Worm (Caenorhabditis elegans) whole organism, mixed stage, embryonic: ENCODE results near the gene clec-207.

Source experiments
- ces-1 ChIP-seq: fragments of 150-350 bp; optimal IDR thresholded peaks from 2 replicates; lab custom pipeline; 2014; ENCODE audit warnings: missing biosample characterization, missing genetic modification reagents, missing genetic modification characterization
- unc-62 ChIP-seq: fragments of 150-350 bp; optimal IDR thresholded peaks from 2 replicates; lab custom pipeline; 2014; ENCODE audit warnings: missing biosample characterization, missing genetic modification reagents, missing genetic modification characterization

- no peak for TF ChIP-seq unc-62
- TF ChIP-seq ces-1 = no peak
Measured at ce11 chrV:2055765-2056504, 39.9 kb upstream of the clec-207 start.
